Fruit fly (Drosophila melanogaster) whole organism: ENCODE results near the gene Obp19c.

Experiments
- pan ChIP-seq: fragments of >200 bp; optimal IDR thresholded peaks from 2 replicates; lab custom pipeline; 2017
- psq ChIP-seq: fragments of >200 bp; optimal IDR thresholded peaks from 2 replicates; lab custom pipeline; 2017

DNA sequence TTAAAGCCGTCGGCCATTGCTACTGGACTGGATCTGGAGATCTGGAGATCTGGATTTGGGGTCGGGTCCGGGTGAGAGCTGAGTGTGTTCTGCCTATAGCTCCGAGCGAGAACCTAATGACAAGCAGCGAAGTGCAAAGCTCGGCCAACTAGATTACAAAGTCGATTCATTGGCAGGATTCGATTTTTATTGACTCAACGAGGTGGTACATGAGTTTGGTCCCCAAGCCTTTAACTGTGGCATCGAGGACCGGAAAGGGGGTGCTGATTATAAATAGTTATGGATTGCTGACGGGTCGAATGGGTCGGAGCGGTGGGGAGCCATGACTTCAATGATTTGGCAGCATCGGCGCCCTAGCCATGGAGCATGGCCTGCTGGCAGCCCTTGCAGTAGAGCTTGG is 5.3 kb downstream of the Obp19c start, which contains the start of gene CG15459:
- TF ChIP-seq psq (lab: Kevin White, UChicago): no peak
- no peak for TF ChIP-seq pan
